Fruit fly (Drosophila melanogaster) whole organism, embryonic: ENCODE data around the gene E2f2.

Experiments used
- CG32772 ChIP-seq: fragments of 200-800 bp; sonication (Bioruptor generic); IDR thresholded peaks from 2 replicates; pipeline ENCODE4 v1.3.6; 2022; ENCODE audit warnings: missing biosample characterization, missing genetic modification characterization
- CG6791 ChIP-seq: fragments of 200-800 bp; sonication (Bioruptor generic); IDR thresholded peaks from 3 replicates; pipeline ENCODE4 v1.3.6; 2022; ENCODE audit warnings: missing biosample characterization, missing genetic modification characterization; ENCODE audit not compliant: partially characterized antibody
- jing ChIP-seq: fragments of 200-800 bp; sonication (Bioruptor generic); optimal IDR thresholded peaks from 2 replicates; lab custom pipeline; 2018; ENCODE audit warnings: missing biosample characterization, mild to moderate bottlenecking, missing genetic modification characterization

dm6 chr2L:21107651-21108489 is 48.7 kb downstream of the E2f2 start:
- TF ChIP-seq CG6791: no peak
- TF ChIP-seq jing: no peak
- no peak for TF ChIP-seq CG32772 (GFP tag; lab: Robert Waterston, UW)
